Fruit fly (Drosophila melanogaster): ENCODE data around the gene Sms.

Gene Sms

DNA sequence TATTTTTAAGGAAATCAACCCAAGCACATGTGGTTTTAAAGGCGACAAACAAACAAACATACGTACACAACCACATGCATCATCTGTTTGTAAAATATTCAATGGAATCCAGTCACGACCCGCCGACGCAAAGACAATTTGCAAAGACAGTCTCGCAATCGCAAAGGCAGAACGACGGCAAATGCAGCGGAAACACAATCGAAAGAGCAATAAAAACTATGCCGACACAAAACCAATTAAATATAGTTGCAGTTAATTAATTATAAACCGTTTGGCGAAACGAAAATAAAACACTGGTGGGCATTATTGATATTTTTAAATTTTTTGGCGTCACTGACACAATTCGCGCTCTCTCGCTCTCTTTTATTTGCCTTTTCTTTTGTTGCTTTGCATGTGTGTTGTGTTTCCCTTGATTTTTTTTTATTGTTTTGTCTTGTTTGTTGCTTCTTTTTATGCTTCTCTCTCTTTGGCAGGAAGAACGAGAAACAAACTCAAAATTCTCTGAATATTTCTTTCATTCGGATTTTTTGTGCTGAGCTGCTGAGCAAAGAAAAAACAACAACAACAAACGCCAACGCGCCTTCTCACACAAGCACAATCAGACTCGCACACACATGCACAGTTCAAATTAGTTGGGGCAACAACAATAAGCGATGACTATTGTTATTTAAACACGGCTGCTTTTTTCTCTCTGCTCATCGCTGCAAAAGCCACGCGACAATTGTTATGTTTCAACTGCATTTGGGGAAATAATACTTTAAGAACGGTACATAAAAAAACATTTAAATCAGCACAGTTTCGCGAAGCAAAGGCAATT is 11.3 kb downstream of the Sms start (continued):
- no peak for TF ChIP-seq CG4707 (GFP tag; optimal IDR thresholded peaks at IDR 0.05)
- no peak for TF ChIP-seq Mad (GFP tag; optimal IDR thresholded peaks at IDR 0.05)
- TF ChIP-seq gro (GFP tag; optimal IDR thresholded peaks at IDR 0.05) = no peak
- TF ChIP-seq BEAF-32 (GFP tag; optimal IDR thresholded peaks at IDR 0.05) = no peak
- no peak for TF ChIP-seq cas (GFP tag; IDR thresholded peaks at IDR 0.05)
- TF ChIP-seq CG10431 (GFP tag; optimal IDR thresholded peaks at IDR 0.05) = no peak
- TF ChIP-seq CG13624 (GFP tag; optimal IDR thresholded peaks at IDR 0.05) = no peak
- TF ChIP-seq Bgb (GFP tag; IDR thresholded peaks at IDR 0.05; ENCODE audit: partially characterized antibody) = no peak
- TF ChIP-seq HLH4C (GFP tag; IDR thresholded peaks at IDR 0.05; ENCODE audit: partially characterized antibody) = no peak
- no peak for TF ChIP-seq bcd (GFP tag; optimal IDR thresholded peaks at IDR 0.05)
- TF ChIP-seq lmd (GFP tag; IDR thresholded peaks at IDR 0.05) = no peak
- TF ChIP-seq HmgZ (tag; optimal IDR thresholded peaks at IDR 0.05) = peak; percentile 16
- no peak for TF ChIP-seq Bteb2 (GFP tag; optimal IDR thresholded peaks at IDR 0.05)
- TF ChIP-seq CG11695 (GFP tag; IDR thresholded peaks at IDR 0.05) = 0 out of 3 replicates have a peak, but pooled peaks have one; percentile 10
- TF ChIP-seq Atf3 (GFP tag; optimal IDR thresholded peaks at IDR 0.05) = no peak
- TF ChIP-seq ash1 (GFP tag; optimal IDR thresholded peaks at IDR 0.05) = no peak
- no peak for TF ChIP-seq Stat92E (GFP tag; optimal IDR thresholded peaks at IDR 0.05)
- TF ChIP-seq NK7.1 (GFP tag; optimal IDR thresholded peaks at IDR 0.05) = no peak
- no peak for TF ChIP-seq pita (GFP tag; optimal IDR thresholded peaks at IDR 0.05)
- no peak for TF ChIP-seq CG9797 (GFP tag; optimal IDR thresholded peaks at IDR 0.05)
- TF ChIP-seq dysf (GFP tag; IDR thresholded peaks at IDR 0.05) = no peak
- TF ChIP-seq CG34224 (GFP tag; IDR thresholded peaks at IDR 0.05; ENCODE audit: partially characterized antibody) = no peak
- TF ChIP-seq HLHmδ (GFP tag; optimal IDR thresholded peaks at IDR 0.05) = no peak
- TF ChIP-seq Lim3 (GFP tag; IDR thresholded peaks at IDR 0.05) = no peak
- no peak for TF ChIP-seq CG15269 (tag; optimal IDR thresholded peaks at IDR 0.05)
- TF ChIP-seq sisA (GFP tag; IDR thresholded peaks at IDR 0.05) = no peak
- peak; percentile 4 for TF ChIP-seq lbe (GFP tag; optimal IDR thresholded peaks at IDR 0.05)
- no peak for TF ChIP-seq CG13775 (GFP tag; optimal IDR thresholded peaks at IDR 0.05)
- no peak for TF ChIP-seq CG11504 (tag; optimal IDR thresholded peaks at IDR 0.05)
- 0 out of 2 replicates have a peak, but pooled peaks have one; percentile 7 for TF ChIP-seq vvl (GFP tag; IDR thresholded peaks at IDR 0.05)
- no peak for TF ChIP-seq pros (GFP tag; optimal IDR thresholded peaks at IDR 0.05)
- no peak for TF ChIP-seq br (optimal IDR thresholded peaks at IDR 0.05)
- no peak for TF ChIP-seq CG1024 (GFP tag; IDR thresholded peaks at IDR 0.05)
- TF ChIP-seq Sox100B (GFP tag; optimal IDR thresholded peaks at IDR 0.05) = no peak
- no peak for TF ChIP-seq ap (GFP tag; IDR thresholded peaks at IDR 0.05)
- TF ChIP-seq ase (GFP tag; IDR thresholded peaks at IDR 0.05) = no peak
- TF ChIP-seq CG33557 (GFP tag; optimal IDR thresholded peaks at IDR 0.05) = no peak
- no peak for TF ChIP-seq Awh (GFP tag; IDR thresholded peaks at IDR 0.05)
- TF ChIP-seq Hey (tag; optimal IDR thresholded peaks at IDR 0.05) = no peak
- TF ChIP-seq phol (tag; optimal IDR thresholded peaks at IDR 0.05) = no peak
- no peak for TF ChIP-seq Six4 (GFP tag; optimal IDR thresholded peaks at IDR 0.05)
- no peak for TF ChIP-seq CG12104 (GFP tag; optimal IDR thresholded peaks at IDR 0.05)
- TF ChIP-seq CG18619 (GFP tag; optimal IDR thresholded peaks at IDR 0.05) = no peak
- TF ChIP-seq CG14014 (GFP tag; IDR thresholded peaks at IDR 0.05) = no peak; the same call in 1 of the 2 replicates
- no peak for TF ChIP-seq sens-2 (GFP tag; IDR thresholded peaks at IDR 0.05)
- no peak for TF ChIP-seq GATAe (GFP tag; conservative IDR thresholded peaks at IDR 0.05)
- TF ChIP-seq Dbx (GFP tag; IDR thresholded peaks at IDR 0.05) = no peak
- TF ChIP-seq ranshi (GFP tag; IDR thresholded peaks at IDR 0.05) = no peak
- no peak for TF ChIP-seq CG18011 (GFP tag; optimal IDR thresholded peaks at IDR 0.05)
- TF ChIP-seq crol (GFP tag; IDR thresholded peaks at IDR 0.05) = no peak

All from whole organism, embryonic.